Worm (Caenorhabditis elegans) whole organism, mixed stage, embryonic: Measurements from ENCODE around the gene K08F9.4.

Source experiments
- ceh-83 ChIP-seq: fragments of 200-800 bp; sonication (Bioruptor generic); optimal IDR thresholded peaks from 2 replicates; lab custom pipeline; 2018; ENCODE audit warnings: mild to moderate bottlenecking, missing genetic modification characterization, missing compliant biosample characterization
- nhr-12 ChIP-seq: fragments of 150-350 bp; optimal IDR thresholded peaks from 2 replicates; lab custom pipeline; 2014; ENCODE audit warnings: missing biosample characterization, missing genetic modification characterization
- unc-62 ChIP-seq: fragments of 150-350 bp; optimal IDR thresholded peaks from 2 replicates; lab custom pipeline; 2014; ENCODE audit warnings: missing biosample characterization, missing genetic modification reagents, missing genetic modification characterization
- ztf-11 ChIP-seq: fragments of 150-350 bp; optimal IDR thresholded peaks from 2 replicates; lab custom pipeline; 2014; ENCODE audit warnings: missing biosample characterization, missing genetic modification characterization

ce11 chrV:15113992-15114391 is 29.8 kb upstream of the K08F9.4 start, which contains the start of gene T01G5.6:
- no peak for TF ChIP-seq ztf-11 (tag; lab: Kevin White, UChicago)
- TF ChIP-seq nhr-12 = no peak
- TF ChIP-seq ceh-83 (GFP tag; lab: Kevin White, UChicago) = no peak
- TF ChIP-seq unc-62 (GFP tag; lab: Kevin White, UChicago) = no peak
